Fruit fly (Drosophila melanogaster): Measurements from ENCODE around the gene CG4267.

The CG4267 gene

dm6 chr2L:2284863-2285262 is 42.7 kb downstream of the CG4267 start, which contains the start of gene CG4271:
Gene CG4271, plus strand, starts transcription at chr2L:2285163.
- TF ChIP-seq CG1620 (GFP tag; optimal IDR thresholded peaks at IDR 0.05): no peak
- TF ChIP-seq CG11617 (GFP tag; optimal IDR thresholded peaks at IDR 0.05): no peak
- TF ChIP-seq Mnt (GFP tag; optimal IDR thresholded peaks at IDR 0.05): no peak
- TF ChIP-seq pad (GFP tag; optimal IDR thresholded peaks at IDR 0.05): no peak
- TF ChIP-seq toe (GFP tag; optimal IDR thresholded peaks at IDR 0.05): no peak
- no peak for TF ChIP-seq ovo (GFP tag; optimal IDR thresholded peaks at IDR 0.05)
- TF ChIP-seq CG7101 (tag; optimal IDR thresholded peaks at IDR 0.05): no peak

DNA sequence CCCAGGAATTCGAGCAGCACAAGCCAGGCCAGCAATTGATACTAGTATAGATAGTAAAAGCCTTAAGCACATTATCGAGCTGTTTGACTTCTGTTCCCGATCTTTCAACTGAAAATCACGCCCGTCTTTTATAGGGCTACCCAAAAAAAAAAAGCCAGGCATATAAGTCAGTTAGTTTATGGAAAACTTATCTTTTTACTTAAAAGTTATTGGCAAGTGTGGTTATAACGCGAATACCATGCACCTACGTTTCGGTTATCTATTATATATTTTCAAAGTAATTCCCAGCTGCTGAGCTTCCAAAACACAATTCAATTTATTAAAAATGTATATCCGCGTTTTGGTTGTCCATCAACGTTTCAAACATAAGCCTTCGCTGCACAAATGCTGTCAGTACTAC is 44.6 kb downstream of the CG4267 start, which contains the start of gene CG31681:
TSS of gene CG31681 (minus strand) at position 101 of the 400 bp plus-strand sequence.
- TF ChIP-seq toe (GFP tag; optimal IDR thresholded peaks at IDR 0.05) (no peak), pad (GFP tag; optimal IDR thresholded peaks at IDR 0.05) (no peak), CG12768 (GFP tag; optimal IDR thresholded peaks at IDR 0.05) (no peak), cic (GFP tag; optimal IDR thresholded peaks at IDR 0.05) (no peak), tj (GFP tag; optimal IDR thresholded peaks at IDR 0.05) (no peak), Hr96 (GFP tag; optimal IDR thresholded peaks at IDR 0.05) (no peak), CG7101 (tag; optimal IDR thresholded peaks at IDR 0.05) (no peak), Mnt (GFP tag; optimal IDR thresholded peaks at IDR 0.05) (no peak), CG14711 (tag; optimal IDR thresholded peaks at IDR 0.05) (no peak), Clk (GFP tag; optimal IDR thresholded peaks at IDR 0.05) (no peak), cnc (optimal IDR thresholded peaks at IDR 0.05) (no peak), CG5204 (GFP tag; optimal IDR thresholded peaks at IDR 0.05) (no peak), CG33017 (tag; optimal IDR thresholded peaks at IDR 0.05) (no peak), bab1 (GFP tag; optimal IDR thresholded peaks at IDR 0.05) (no peak), ovo (GFP tag; optimal IDR thresholded peaks at IDR 0.05) (no peak)

DNA sequence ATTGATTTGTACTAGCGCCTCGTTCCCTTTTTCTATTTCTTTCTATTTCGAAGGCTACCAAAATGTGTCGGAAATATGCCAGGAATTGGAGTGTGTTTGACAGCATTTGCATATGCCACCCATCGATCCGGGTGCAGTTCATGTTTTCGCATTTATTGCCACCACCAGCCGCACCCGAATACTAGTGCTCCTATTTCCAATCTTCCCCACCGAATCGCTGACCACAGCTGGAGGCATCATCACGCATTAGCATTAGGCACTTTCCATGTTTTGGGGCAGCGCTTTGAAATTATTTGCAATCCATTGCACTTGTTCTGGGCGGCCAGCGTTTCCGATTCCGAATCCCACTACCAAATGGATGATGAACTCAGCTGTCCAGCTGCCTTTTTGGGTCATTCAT is 45.6 kb downstream of the CG4267 start, which contains the start of gene CG42658:
TSS of gene CG42658 (minus strand) at position 101 of the 400 bp plus-strand sequence.
- no peak for TF ChIP-seq bab1 (GFP tag; optimal IDR thresholded peaks at IDR 0.05)
- no peak for TF ChIP-seq Mnt (GFP tag; optimal IDR thresholded peaks at IDR 0.05)
- no peak for TF ChIP-seq pad (GFP tag; optimal IDR thresholded peaks at IDR 0.05)
- TF ChIP-seq CG7045 (GFP tag; optimal IDR thresholded peaks at IDR 0.05): no peak

dm6 chr2L:2289316-2289715 is 47.1 kb downstream of the CG4267 start, which contains the start of gene CG17237:
Gene CG17237, minus strand, starts transcription at chr2L:2289416.
- TF ChIP-seq CG5204 (GFP tag; optimal IDR thresholded peaks at IDR 0.05): no peak

DNA sequence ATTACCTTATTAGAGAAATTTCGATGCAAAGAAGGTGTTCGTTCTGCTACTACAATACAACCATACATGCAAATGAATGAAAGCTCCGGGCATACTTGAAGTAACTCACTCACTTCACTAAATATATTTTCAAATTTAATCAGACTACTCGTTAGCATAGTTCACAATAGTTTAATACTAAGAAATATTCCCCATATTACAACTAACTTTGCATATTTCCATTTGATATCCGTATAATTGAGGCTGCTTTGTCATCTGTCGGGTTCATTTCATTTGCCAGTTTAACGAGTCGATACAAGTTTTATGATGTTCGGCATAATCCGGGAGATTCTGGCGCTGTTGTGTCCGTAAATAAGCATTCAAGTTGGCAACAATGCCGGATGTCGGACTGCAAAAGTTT is 48.5 kb downstream of the CG4267 start, which contains the start of gene robl22E:
TSS of gene robl22E (minus strand) at position 101 of the 400 bp plus-strand sequence.
- TF ChIP-seq CG1620 (GFP tag; optimal IDR thresholded peaks at IDR 0.05): no peak
- TF ChIP-seq toe (GFP tag; optimal IDR thresholded peaks at IDR 0.05): no peak
- TF ChIP-seq pad (GFP tag; optimal IDR thresholded peaks at IDR 0.05): no peak
- no peak for TF ChIP-seq Mnt (GFP tag; optimal IDR thresholded peaks at IDR 0.05)
- TF ChIP-seq Hr96 (GFP tag; optimal IDR thresholded peaks at IDR 0.05): no peak
- no peak for TF ChIP-seq tj (GFP tag; optimal IDR thresholded peaks at IDR 0.05)
- TF ChIP-seq CG5204 (GFP tag; optimal IDR thresholded peaks at IDR 0.05): no peak
- TF ChIP-seq CG12768 (GFP tag; optimal IDR thresholded peaks at IDR 0.05): no peak
- TF ChIP-seq kay (GFP tag; ENCODE audit: borderline replicate concordance): no peak
- TF ChIP-seq CG7101 (tag; optimal IDR thresholded peaks at IDR 0.05): no peak
- no peak for TF ChIP-seq CG33017 (tag; optimal IDR thresholded peaks at IDR 0.05)
- TF ChIP-seq CG7045 (GFP tag; optimal IDR thresholded peaks at IDR 0.05): no peak
- no peak for TF ChIP-seq bab1 (GFP tag; optimal IDR thresholded peaks at IDR 0.05)
- no peak for TF ChIP-seq CG14711 (tag; optimal IDR thresholded peaks at IDR 0.05)
- no peak for TF ChIP-seq cic (GFP tag; optimal IDR thresholded peaks at IDR 0.05)
- TF ChIP-seq Clk (GFP tag; optimal IDR thresholded peaks at IDR 0.05): no peak
- no peak for TF ChIP-seq Crg-1 (GFP tag; optimal IDR thresholded peaks at IDR 0.05)
- TF ChIP-seq cnc (optimal IDR thresholded peaks at IDR 0.05): no peak
- TF ChIP-seq CG11617 (GFP tag; optimal IDR thresholded peaks at IDR 0.05): no peak
- no peak for TF ChIP-seq ovo (GFP tag; optimal IDR thresholded peaks at IDR 0.05)
